Fruit fly (Drosophila melanogaster) whole organism, embryonic: ENCODE results near the gene CG10214.

Source experiments
- Asciz ChIP-seq: fragments of 200-800 bp; sonication (Bioruptor generic); optimal IDR thresholded peaks from 2 replicates; lab custom pipeline; 2017; ENCODE audit warnings: missing biosample characterization, mild to moderate bottlenecking, missing genetic modification characterization, missing genetic modification reagents
- Bgb ChIP-seq: fragments of 200-800 bp; sonication (Bioruptor generic); IDR thresholded peaks from 2 replicates; pipeline ENCODE4 v1.3.6; 2022; ENCODE audit warnings: missing biosample characterization, missing genetic modification characterization; ENCODE audit not compliant: partially characterized antibody
- CG10321 ChIP-seq: fragments of 200-800 bp; sonication (Bioruptor generic); IDR thresholded peaks from 2 replicates; pipeline ENCODE4 v1.3.6; 2022; ENCODE audit warnings: missing biosample characterization, missing genetic modification characterization
- CG11398 ChIP-seq: fragments of 200-800 bp; sonication (Bioruptor generic); optimal IDR thresholded peaks from 2 replicates; lab custom pipeline; 2016; ENCODE audit warnings: missing biosample characterization, missing genetic modification characterization
- CG11723 ChIP-seq: fragments of 200-800 bp; sonication (Bioruptor generic); optimal IDR thresholded peaks from 2 replicates; lab custom pipeline; 2017; ENCODE audit warnings: missing biosample characterization, mild to moderate bottlenecking, missing genetic modification characterization
- CG12219 ChIP-seq: fragments of 200-800 bp; sonication (Bioruptor generic); optimal IDR thresholded peaks from 3 replicates; lab custom pipeline; 2018; ENCODE audit warnings: missing biosample characterization, mild to moderate bottlenecking, missing genetic modification characterization
- CG1233 ChIP-seq: fragments of 200-800 bp; sonication (Bioruptor generic); optimal IDR thresholded peaks from 4 replicates; lab custom pipeline; 2018; ENCODE audit warnings: missing biosample characterization, mild to moderate bottlenecking, missing genetic modification characterization
- CG12744 ChIP-seq: fragments of 200-800 bp; sonication (Bioruptor generic); optimal IDR thresholded peaks from 2 replicates; lab custom pipeline; 2016; ENCODE audit warnings: missing biosample characterization, missing genetic modification characterization
- CG17802 ChIP-seq: fragments of 200-800 bp; sonication (Bioruptor generic); optimal IDR thresholded peaks from 2 replicates; lab custom pipeline; 2018; ENCODE audit warnings: missing biosample characterization, mild to moderate bottlenecking, missing genetic modification characterization, moderate library complexity
- CG33557 ChIP-seq: fragments of 200-800 bp; sonication (Bioruptor generic); optimal IDR thresholded peaks from 2 replicates; lab custom pipeline; 2019; ENCODE audit warnings: missing biosample characterization, mild to moderate bottlenecking, missing genetic modification characterization, moderate library complexity
- CG34224 ChIP-seq: fragments of 200-800 bp; sonication (Bioruptor generic); IDR thresholded peaks from 3 replicates; pipeline ENCODE4 v1.3.6; 2022; ENCODE audit warnings: missing biosample characterization, missing genetic modification characterization; ENCODE audit not compliant: partially characterized antibody
- CG6689 ChIP-seq: fragments of 200-800 bp; sonication (Bioruptor generic); IDR thresholded peaks from 2 replicates; pipeline ENCODE4 v1.3.6; 2022; ENCODE audit warnings: missing biosample characterization, missing genetic modification characterization
- CG7271 ChIP-seq: fragments of 200-800 bp; sonication (Bioruptor generic); optimal IDR thresholded peaks from 2 replicates; lab custom pipeline; 2018; ENCODE audit warnings: missing biosample characterization, mild to moderate bottlenecking, missing genetic modification characterization, moderate library complexity
- CG7372 ChIP-seq: fragments of 200-800 bp; sonication (Bioruptor generic); IDR thresholded peaks from 2 replicates; pipeline ENCODE4 v1.3.6; 2022; ENCODE audit warnings: missing biosample characterization, missing genetic modification characterization
- CG7987 ChIP-seq: fragments of 200-800 bp; sonication (Bioruptor generic); optimal IDR thresholded peaks from 2 replicates; lab custom pipeline; 2018; ENCODE audit warnings: missing biosample characterization, mild to moderate bottlenecking, missing genetic modification characterization, moderate library complexity
- CG9609 ChIP-seq: fragments of 200-800 bp; sonication (Bioruptor generic); optimal IDR thresholded peaks from 3 replicates; lab custom pipeline; 2016; ENCODE audit warnings: missing biosample characterization, missing genetic modification characterization
- CG9797 ChIP-seq: fragments of 200-800 bp; sonication (Bioruptor generic); optimal IDR thresholded peaks from 3 replicates; lab custom pipeline; 2018; ENCODE audit warnings: missing biosample characterization, mild to moderate bottlenecking, missing genetic modification characterization
- CrebB ChIP-seq: fragments of 200-800 bp; sonication (Bioruptor generic); optimal IDR thresholded peaks from 3 replicates; lab custom pipeline; 2018; ENCODE audit warnings: missing biosample characterization, mild to moderate bottlenecking, missing genetic modification characterization
- Dad ChIP-seq: fragments of 200-800 bp; sonication (Bioruptor generic); optimal IDR thresholded peaks from 3 replicates; lab custom pipeline; 2016; ENCODE audit warnings: missing biosample characterization, missing genetic modification characterization
- Dfd ChIP-seq, 2 experiments: fragments of >200 bp; optimal IDR thresholded peaks; 2 replicates each; lab custom pipeline; 2017; ENCODE audit warnings: missing biosample characterization in 2 of 2, missing genetic modification characterization in 2 of 2
- Drgx ChIP-seq: fragments of 200-800 bp; sonication (Bioruptor generic); IDR thresholded peaks from 2 replicates; pipeline ENCODE4 v1.3.6; 2022; ENCODE audit warnings: missing biosample characterization, missing genetic modification characterization
- Gsc ChIP-seq: fragments of 200-800 bp; sonication (Bioruptor generic); IDR thresholded peaks from 2 replicates; pipeline ENCODE4 v1.3.6; 2022; ENCODE audit warnings: missing biosample characterization, missing genetic modification characterization
- Hmr ChIP-seq: fragments of 200-800 bp; sonication (Bioruptor generic); optimal IDR thresholded peaks from 3 replicates; lab custom pipeline; 2017; ENCODE audit warnings: mild to moderate bottlenecking, missing biosample characterization, missing genetic modification reagents, missing genetic modification characterization
- Hsf ChIP-seq: fragments of 200-800 bp; sonication (Bioruptor generic); optimal IDR thresholded peaks from 3 replicates; lab custom pipeline; 2016; ENCODE audit warnings: missing biosample characterization, missing genetic modification characterization
- MESR4 ChIP-seq: fragments of 200-800 bp; sonication (Bioruptor generic); optimal IDR thresholded peaks from 2 replicates; lab custom pipeline; 2018; ENCODE audit warnings: missing biosample characterization, mild to moderate bottlenecking, missing genetic modification characterization, moderate library complexity
- NC2β ChIP-seq: fragments of 200-800 bp; sonication (Bioruptor generic); optimal IDR thresholded peaks from 2 replicates; lab custom pipeline; 2016; ENCODE audit warnings: missing biosample characterization, missing genetic modification characterization
- NfI ChIP-seq: fragments of 200-800 bp; sonication (Bioruptor generic); optimal IDR thresholded peaks from 3 replicates; lab custom pipeline; 2018; ENCODE audit warnings: missing biosample characterization, mild to moderate bottlenecking, missing genetic modification characterization, moderate library complexity
- Ssrp ChIP-seq: fragments of 200-800 bp; sonication (Bioruptor generic); optimal IDR thresholded peaks from 2 replicates; lab custom pipeline; 2018; ENCODE audit warnings: missing biosample characterization, mild to moderate bottlenecking, missing genetic modification characterization, moderate library complexity
- Xbp1 ChIP-seq: fragments of 200-800 bp; sonication (Bioruptor generic); optimal IDR thresholded peaks from 3 replicates; lab custom pipeline; 2016; ENCODE audit warnings: missing biosample characterization, mild to moderate bottlenecking, missing genetic modification characterization
- Xrp1 ChIP-seq: fragments of 200-800 bp; sonication (Bioruptor generic); IDR thresholded peaks from 2 replicates; pipeline ENCODE4 v1.3.6; 2022; ENCODE audit warnings: missing biosample characterization, missing genetic modification characterization
- YL-1 ChIP-seq: fragments of 200-800 bp; sonication (Bioruptor generic); optimal IDR thresholded peaks from 3 replicates; lab custom pipeline; 2017; ENCODE audit warnings: missing biosample characterization, mild to moderate bottlenecking, missing genetic modification characterization
- ac ChIP-seq: fragments of 200-800 bp; sonication (Bioruptor generic); optimal IDR thresholded peaks from 3 replicates; lab custom pipeline; 2017; ENCODE audit warnings: missing biosample characterization, mild to moderate bottlenecking, missing genetic modification characterization
- bcd ChIP-seq: fragments of 200-800 bp; sonication (Bioruptor generic); optimal IDR thresholded peaks from 2 replicates; lab custom pipeline; 2017; ENCODE audit warnings: missing biosample characterization, mild to moderate bottlenecking, missing genetic modification characterization
- br ChIP-seq: fragments of >200 bp; optimal IDR thresholded peaks from 2 replicates; lab custom pipeline; 2017
- bsh ChIP-seq, 2 experiments: fragments of 200-800 bp; sonication (Bioruptor generic); optimal IDR thresholded peaks; 2 replicates each; lab custom pipeline; 2017 to 2018; ENCODE audit warnings: mild to moderate bottlenecking in 2 of 2, missing biosample characterization in 2 of 2, missing genetic modification characterization in 2 of 2, moderate library complexity in 1 of 2
- cg ChIP-seq: fragments of 200-800 bp; sonication (Bioruptor generic); optimal IDR thresholded peaks from 3 replicates; lab custom pipeline; 2019; ENCODE audit warnings: missing biosample characterization, mild to moderate bottlenecking, missing genetic modification characterization, moderate library complexity
- danr ChIP-seq: fragments of 200-800 bp; sonication (Bioruptor generic); IDR thresholded peaks from 2 replicates; pipeline ENCODE4 v1.3.6; 2022; ENCODE audit warnings: missing biosample characterization, missing genetic modification characterization
- disco-r ChIP-seq: fragments of 200-800 bp; sonication (Bioruptor generic); optimal IDR thresholded peaks from 2 replicates; lab custom pipeline; 2016; ENCODE audit warnings: missing biosample characterization, missing genetic modification characterization
- dmrt11E ChIP-seq: fragments of 200-800 bp; sonication (Bioruptor generic); optimal IDR thresholded peaks from 3 replicates; lab custom pipeline; 2018; ENCODE audit warnings: missing biosample characterization, mild to moderate bottlenecking, missing genetic modification characterization, moderate library complexity
- emc ChIP-seq: fragments of 200-800 bp; sonication (Bioruptor generic); optimal IDR thresholded peaks from 2 replicates; lab custom pipeline; 2016; ENCODE audit warnings: missing biosample characterization, missing genetic modification characterization
- gcm ChIP-seq: fragments of 200-800 bp; sonication (Bioruptor generic); optimal IDR thresholded peaks from 2 replicates; lab custom pipeline; 2019; ENCODE audit warnings: missing biosample characterization, mild to moderate bottlenecking, missing genetic modification characterization, moderate library complexity
- hkb ChIP-seq, 2 experiments: fragments of 200-800 bp in 1 of 2; fragments of >200 bp in 1 of 2; sonication (Bioruptor generic) in 1 of 2; IDR thresholded peaks in 1 of 2; optimal IDR thresholded peaks in 1 of 2; 2 replicates each; pipeline versions ENCODE4 v1.3.6 to Lab custom; 2017 to 2022; ENCODE audit warnings: missing biosample characterization in 1 of 2, missing genetic modification characterization in 1 of 2
- hth ChIP-seq: fragments of >200 bp; optimal IDR thresholded peaks from 2 replicates; lab custom pipeline; 2017; ENCODE audit warnings: inconsistent platforms
- kah ChIP-seq: fragments of 200-800 bp; sonication (Bioruptor generic); optimal IDR thresholded peaks from 2 replicates; lab custom pipeline; 2018; ENCODE audit warnings: missing biosample characterization, mild to moderate bottlenecking, missing genetic modification characterization
- org-1 ChIP-seq: fragments of 200-800 bp; sonication (Bioruptor generic); optimal IDR thresholded peaks from 2 replicates; lab custom pipeline; 2017; ENCODE audit warnings: missing biosample characterization, missing genetic modification characterization
- pnt ChIP-seq: fragments of 200-800 bp; sonication (Bioruptor generic); optimal IDR thresholded peaks from 3 replicates; lab custom pipeline; 2016; ENCODE audit warnings: missing biosample characterization, missing genetic modification characterization
- row ChIP-seq: fragments of 200-800 bp; sonication (Bioruptor generic); IDR thresholded peaks from 3 replicates; pipeline ENCODE4 v1.3.6; 2022; ENCODE audit warnings: missing biosample characterization, missing genetic modification characterization
- sc ChIP-seq, 3 experiments: fragments of >200 bp in 2 of 3; fragments of 200-800 bp in 1 of 3; sonication (Bioruptor generic) in 1 of 3; optimal IDR thresholded peaks; 2 replicates in 2 of 3; 3 replicates in 1 of 3; lab custom pipeline; 2017; ENCODE audit warnings: mild to moderate bottlenecking in 1 of 3, missing biosample characterization in 1 of 3, missing genetic modification characterization in 1 of 3, missing genetic modification reagents in 1 of 3
- stc ChIP-seq: fragments of 200-800 bp; sonication (Bioruptor generic); IDR thresholded peaks from 2 replicates; pipeline ENCODE4 v1.3.6; 2022; ENCODE audit warnings: missing biosample characterization, missing genetic modification characterization
- tup ChIP-seq: fragments of 200-800 bp; sonication (Bioruptor generic); optimal IDR thresholded peaks from 2 replicates; lab custom pipeline; 2016; ENCODE audit warnings: missing biosample characterization, mild to moderate bottlenecking, missing genetic modification characterization, moderate library complexity

Gene CG10214

DNA sequence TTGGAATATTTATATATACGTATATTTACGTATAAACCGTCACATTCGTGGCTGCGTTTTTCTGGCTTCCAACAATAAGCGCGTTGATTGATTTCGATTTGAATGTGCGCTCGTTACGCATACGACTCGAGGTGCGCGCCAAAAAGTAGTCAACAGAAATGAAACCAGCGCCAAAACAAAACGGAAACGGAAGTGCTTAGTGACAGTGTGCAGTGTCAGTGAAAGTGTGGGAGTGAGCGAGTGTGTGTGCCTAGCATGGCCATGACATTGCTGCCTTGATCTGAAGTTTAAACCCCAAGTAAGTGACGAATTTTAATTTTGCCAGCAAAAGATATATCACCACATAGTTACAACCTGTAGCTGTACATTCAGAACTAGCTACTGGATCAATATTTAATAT, 36.4 kb upstream of the CG10214 start, which contains the start of gene CG34355 (continued):
- TF ChIP-seq org-1 (GFP tag; lab: Kevin White, UChicago) (peak; percentile 5), tup (GFP tag; lab: Kevin White, UChicago) (no peak), pnt (GFP tag; lab: Kevin White, UChicago) (no peak), hkb (optimal IDR thresholded peaks at IDR 0.05; lab: Kevin White, UChicago) (no peak), hkb (GFP tag; IDR thresholded peaks at IDR 0.05; lab: Robert Waterston, UW) (0 out of 2 replicates have a peak, but pooled peaks have one; percentile 17), Hsf (peak; percentile 12), ac (GFP tag; lab: Kevin White, UChicago) (peak; percentile 18), Gsc (GFP tag; lab: Robert Waterston, UW) (no peak), CG7372 (peak; percentile 29; the same call in 1 of the 2 replicates), CG12219 (GFP tag; lab: Kevin White, UChicago) (peak; percentile 80), CG1233 (GFP tag; lab: Kevin White, UChicago) (peak; percentile 69), Asciz (peak; percentile 49), kah (GFP tag; lab: Kevin White, UChicago) (peak; percentile 43), CG7271 (peak; percentile 31), CG17802 (tag; lab: Kevin White, UChicago) (peak; percentile 45), Hmr (no peak), CG7987 (GFP tag; lab: Kevin White, UChicago) (peak; percentile 62), CG9609 (GFP tag; lab: Kevin White, UChicago) (peak; percentile 11), NC2β (GFP tag; lab: Kevin White, UChicago) (peak; percentile 7), sc (optimal IDR thresholded peaks at IDR 0.05; lab: Kevin White, UChicago) (no peak), sc (GFP tag; optimal IDR thresholded peaks at IDR 0.05; lab: Kevin White, UChicago) (peak; percentile 36), MESR4 (GFP tag; lab: Kevin White, UChicago) (peak; percentile 3), Xbp1 (GFP tag; lab: Kevin White, UChicago) (peak; percentile 32), Ssrp (tag; lab: Kevin White, UChicago) (peak; percentile 6), gcm (GFP tag; lab: Kevin White, UChicago) (peak; percentile 54), dmrt11E (tag; lab: Kevin White, UChicago) (peak; percentile 35), CG12744 (peak; percentile 19), NfI (GFP tag; lab: Kevin White, UChicago) (peak; percentile 78), disco-r (GFP tag; lab: Kevin White, UChicago) (no peak), cg (GFP tag; lab: Kevin White, UChicago) (no peak), CrebB (tag; lab: Kevin White, UChicago) (peak; percentile 37), bsh (GFP tag; optimal IDR thresholded peaks at IDR 0.05; lab: Kevin White, UChicago) (peak in 1 of 2 experiments; percentile 58)

- no peak for TF ChIP-seq CG33557
- TF ChIP-seq emc (GFP tag; lab: Kevin White, UChicago): no peak
- no peak for TF ChIP-seq CG11723 (GFP tag; lab: Kevin White, UChicago)
- TF ChIP-seq Dad (GFP tag; lab: Kevin White, UChicago): no peak
- no peak for TF ChIP-seq hth (lab: Kevin White, UChicago)
- TF ChIP-seq CG34224 (GFP tag; lab: Robert Waterston, UW): no peak
- no peak for TF ChIP-seq CG11398 (GFP tag; lab: Kevin White, UChicago)
- TF ChIP-seq Drgx: peak; percentile 43; the same call in 1 of the 2 replicates
- TF ChIP-seq CG9797 (GFP tag; lab: Kevin White, UChicago): no peak
- no peak for TF ChIP-seq CG10321 (GFP tag; lab: Robert Waterston, UW)
- no peak for TF ChIP-seq stc (GFP tag; lab: Robert Waterston, UW)
- peak; percentile 46; the same call in 2 of the 3 replicates for TF ChIP-seq row
- TF ChIP-seq CG6689 (GFP tag; lab: Robert Waterston, UW): 0 out of 2 replicates have a peak, but pooled peaks have one; percentile 12
- TF ChIP-seq Xrp1 (GFP tag; lab: Robert Waterston, UW): peak; percentile 13; the same call in 1 of the 2 replicates
- no peak for TF ChIP-seq br
- no peak for TF ChIP-seq danr (GFP tag; lab: Robert Waterston, UW)
- no peak for TF ChIP-seq Dfd (GFP tag; optimal IDR thresholded peaks at IDR 0.05; lab: Kevin White, UChicago)
- no peak for TF ChIP-seq bcd (GFP tag; lab: Kevin White, UChicago)
- TF ChIP-seq YL-1 (GFP tag; lab: Kevin White, UChicago): no peak
- no peak for TF ChIP-seq Bgb (GFP tag; lab: Robert Waterston, UW)
These were observed 24.2 kb upstream of the CG10214 start for dm6 chr3R:23791491-23791890.
